Fruit fly (Drosophila melanogaster) whole organism, embryonic: ENCODE data around the gene CG15922.

Source experiments
- Aef1 ChIP-seq: fragments of 200-800 bp; sonication (Bioruptor generic); IDR thresholded peaks from 3 replicates; pipeline ENCODE4 v1.3.6; 2022; ENCODE audit warnings: missing biosample characterization, missing genetic modification characterization
- Awh ChIP-seq: fragments of 200-800 bp; sonication (Bioruptor generic); IDR thresholded peaks from 2 replicates; pipeline ENCODE4, ENCODE4 v1.3.6; 2022; ENCODE audit warnings: missing biosample characterization, missing genetic modification characterization
- CG10366 ChIP-seq: fragments of 200-800 bp; sonication (Bioruptor generic); IDR thresholded peaks from 2 replicates; pipeline ENCODE4 v1.3.6; 2022; ENCODE audit warnings: missing biosample characterization, missing genetic modification characterization
- CG10462 ChIP-seq: fragments of 200-800 bp; sonication (Bioruptor generic); optimal IDR thresholded peaks from 2 replicates; lab custom pipeline; 2016; ENCODE audit warnings: missing biosample characterization, missing genetic modification characterization
- CG13424 ChIP-seq: fragments of 200-800 bp; sonication (Bioruptor generic); optimal IDR thresholded peaks from 2 replicates; lab custom pipeline; 2019; ENCODE audit warnings: missing biosample characterization, mild to moderate bottlenecking, missing genetic modification characterization, moderate library complexity
- CG13775 ChIP-seq: fragments of 200-800 bp; sonication (Bioruptor generic); optimal IDR thresholded peaks from 3 replicates; lab custom pipeline; 2017; ENCODE audit warnings: missing biosample characterization, mild to moderate bottlenecking, missing genetic modification characterization
- CG14014 ChIP-seq: fragments of 200-800 bp; sonication (Bioruptor generic); IDR thresholded peaks from 2 replicates; pipeline ENCODE4 v1.3.6; 2022; ENCODE audit warnings: missing biosample characterization, missing genetic modification characterization
- CG15269 ChIP-seq: fragments of 200-800 bp; sonication (Bioruptor generic); optimal IDR thresholded peaks from 2 replicates; lab custom pipeline; 2018; ENCODE audit warnings: missing biosample characterization, mild to moderate bottlenecking, missing genetic modification characterization, moderate library complexity
- CG1529 ChIP-seq: fragments of 200-800 bp; sonication (Bioruptor generic); optimal IDR thresholded peaks from 3 replicates; lab custom pipeline; 2018; ENCODE audit warnings: missing biosample characterization, missing genetic modification characterization
- CG16813 ChIP-seq: fragments of 200-800 bp; sonication (Bioruptor generic); IDR thresholded peaks from 3 replicates; pipeline ENCODE4 v1.3.6; 2022; ENCODE audit warnings: missing biosample characterization, missing genetic modification characterization; ENCODE audit not compliant: partially characterized antibody
- CG17186 ChIP-seq: fragments of 200-800 bp; sonication (Bioruptor generic); optimal IDR thresholded peaks from 3 replicates; lab custom pipeline; 2017; ENCODE audit warnings: missing biosample characterization, missing genetic modification reagents, missing genetic modification characterization
- CG17912 ChIP-seq: fragments of 200-800 bp; sonication (Bioruptor generic); optimal IDR thresholded peaks from 2 replicates; lab custom pipeline; 2018; ENCODE audit warnings: missing biosample characterization, mild to moderate bottlenecking, missing genetic modification characterization
- CG18599 ChIP-seq: fragments of 200-800 bp; sonication (Bioruptor generic); optimal IDR thresholded peaks from 3 replicates; lab custom pipeline; 2017; ENCODE audit warnings: missing biosample characterization, missing genetic modification characterization, mild to moderate bottlenecking, moderate library complexity, missing genetic modification reagents
- CG2120 ChIP-seq: fragments of 200-800 bp; sonication (Bioruptor generic); optimal IDR thresholded peaks from 3 replicates; lab custom pipeline; 2016; ENCODE audit warnings: missing biosample characterization, missing genetic modification characterization
- CG30431 ChIP-seq: fragments of 200-800 bp; sonication (Bioruptor generic); optimal IDR thresholded peaks from 2 replicates; lab custom pipeline; 2017; ENCODE audit warnings: missing biosample characterization, missing genetic modification characterization
- CG3065 ChIP-seq: fragments of 200-800 bp; sonication (Bioruptor generic); optimal IDR thresholded peaks from 2 replicates; lab custom pipeline; 2016; ENCODE audit warnings: missing biosample characterization, missing genetic modification characterization
- CG32772 ChIP-seq: fragments of 200-800 bp; sonication (Bioruptor generic); IDR thresholded peaks from 2 replicates; pipeline ENCODE4 v1.3.6; 2022; ENCODE audit warnings: missing biosample characterization, missing genetic modification characterization
- CG43689 ChIP-seq: fragments of 200-800 bp; sonication (Bioruptor generic); IDR thresholded peaks from 2 replicates; pipeline ENCODE4 v1.3.6; 2022; ENCODE audit warnings: missing biosample characterization, missing genetic modification characterization
- CG6689 ChIP-seq: fragments of 200-800 bp; sonication (Bioruptor generic); IDR thresholded peaks from 2 replicates; pipeline ENCODE4 v1.3.6; 2022; ENCODE audit warnings: missing biosample characterization, missing genetic modification characterization
- CG8290 ChIP-seq, 3 experiments: fragments of 200-800 bp; sonication (Bioruptor generic); optimal IDR thresholded peaks; 2 replicates each; lab custom pipeline; 2016 to 2019; ENCODE audit warnings: missing biosample characterization in 3 of 3, missing genetic modification characterization in 3 of 3, mild to moderate bottlenecking in 2 of 3, moderate library complexity in 1 of 3
- CG9797 ChIP-seq: fragments of 200-800 bp; sonication (Bioruptor generic); optimal IDR thresholded peaks from 3 replicates; lab custom pipeline; 2018; ENCODE audit warnings: missing biosample characterization, mild to moderate bottlenecking, missing genetic modification characterization
- CTCF ChIP-seq: fragments of 200-800 bp; sonication (Bioruptor generic); optimal IDR thresholded peaks from 2 replicates; lab custom pipeline; 2017; ENCODE audit warnings: missing biosample characterization, mild to moderate bottlenecking, missing genetic modification characterization, moderate library complexity
- Dip2 ChIP-seq: fragments of 200-800 bp; sonication (Bioruptor generic); IDR thresholded peaks from 2 replicates; pipeline ENCODE4 v1.3.6; 2022; ENCODE audit warnings: missing biosample characterization, missing genetic modification characterization
- Doc2 ChIP-seq: fragments of 200-800 bp; sonication (Bioruptor generic); IDR thresholded peaks from 2 replicates; pipeline ENCODE4 v1.3.6; 2022; ENCODE audit warnings: missing biosample characterization, missing genetic modification characterization
- Dref ChIP-seq: fragments of 200-800 bp; sonication (Bioruptor generic); IDR thresholded peaks from 2 replicates; pipeline ENCODE4 v1.3.6; 2022; ENCODE audit warnings: missing biosample characterization, missing genetic modification characterization
- E2f1 ChIP-seq: fragments of 200-800 bp; sonication (Bioruptor generic); IDR thresholded peaks from 2 replicates; pipeline ENCODE4 v1.3.6; 2022; ENCODE audit warnings: missing biosample characterization, missing genetic modification characterization
- Ets65A ChIP-seq: fragments of 200-800 bp; sonication (Bioruptor generic); peaks from one replicate; lab custom pipeline; 2016; ENCODE audit warnings: missing biosample characterization, missing genetic modification characterization
- GATAe ChIP-seq: fragments of 200-800 bp; sonication (Bioruptor generic); conservative IDR thresholded peaks from 2 replicates; pipeline ENCODE4 v1.3.6; 2022; ENCODE audit warnings: missing biosample characterization, missing genetic modification characterization
- Hr51 ChIP-seq, 2 experiments: fragments of 200-800 bp; sonication (Bioruptor generic); optimal IDR thresholded peaks; 2 replicates in 1 of 2; 3 replicates in 1 of 2; lab custom pipeline; 2016 to 2018; ENCODE audit warnings: missing biosample characterization in 2 of 2, missing genetic modification characterization in 2 of 2, mild to moderate bottlenecking in 1 of 2, moderate library complexity in 1 of 2
- Lim3 ChIP-seq: fragments of 200-800 bp; sonication (Bioruptor generic); IDR thresholded peaks from 2 replicates; pipeline ENCODE4 v1.3.6; 2022; ENCODE audit warnings: missing biosample characterization, missing genetic modification characterization
- MESR4 ChIP-seq: fragments of 200-800 bp; sonication (Bioruptor generic); optimal IDR thresholded peaks from 2 replicates; lab custom pipeline; 2018; ENCODE audit warnings: missing biosample characterization, mild to moderate bottlenecking, missing genetic modification characterization, moderate library complexity
- Max ChIP-seq: fragments of 200-800 bp; sonication (Bioruptor generic); optimal IDR thresholded peaks from 2 replicates; lab custom pipeline; 2016; ENCODE audit warnings: missing biosample characterization, mild to moderate bottlenecking, missing genetic modification characterization
- Pdp1 ChIP-seq, 2 experiments: fragments of 200-800 bp; sonication (Bioruptor generic); optimal IDR thresholded peaks; 3 replicates each; lab custom pipeline; 2016; ENCODE audit warnings: missing biosample characterization in 2 of 2, missing genetic modification characterization in 2 of 2, mild to moderate bottlenecking in 1 of 2, moderate library complexity in 1 of 2
- Poxn ChIP-seq: fragments of 200-800 bp; sonication (Bioruptor generic); IDR thresholded peaks from 2 replicates; pipeline ENCODE4 v1.3.6; 2022; ENCODE audit warnings: missing biosample characterization, missing genetic modification characterization
- Spps ChIP-seq: fragments of 200-800 bp; sonication (Bioruptor generic); optimal IDR thresholded peaks from 2 replicates; lab custom pipeline; 2018; ENCODE audit warnings: missing biosample characterization, mild to moderate bottlenecking, missing genetic modification characterization
- Sry-β ChIP-seq: fragments of 200-800 bp; sonication (Bioruptor generic); optimal IDR thresholded peaks from 2 replicates; lab custom pipeline; 2018; ENCODE audit warnings: missing biosample characterization, mild to moderate bottlenecking, missing genetic modification characterization, moderate library complexity
- al ChIP-seq: fragments of 200-800 bp; sonication (Bioruptor generic); IDR thresholded peaks from 2 replicates; pipeline ENCODE4 v1.3.6; 2022; ENCODE audit warnings: missing biosample characterization, missing genetic modification characterization
- ase ChIP-seq: fragments of 200-800 bp; sonication (Bioruptor generic); IDR thresholded peaks from 3 replicates; pipeline ENCODE4 v1.3.6; 2022; ENCODE audit warnings: missing biosample characterization, missing genetic modification characterization
- corto ChIP-seq: fragments of 200-800 bp; sonication (Bioruptor generic); optimal IDR thresholded peaks from 2 replicates; lab custom pipeline; 2016; ENCODE audit warnings: missing biosample characterization, mild to moderate bottlenecking, missing genetic modification characterization, moderate library complexity
- fd3F ChIP-seq: fragments of 200-800 bp; sonication (Bioruptor generic); optimal IDR thresholded peaks from 2 replicates; lab custom pipeline; 2018; ENCODE audit warnings: missing biosample characterization, mild to moderate bottlenecking, missing genetic modification characterization, moderate library complexity
- hbn ChIP-seq: fragments of 200-800 bp; sonication (Bioruptor generic); IDR thresholded peaks from 2 replicates; pipeline ENCODE4 v1.3.6; 2022; ENCODE audit warnings: missing biosample characterization, missing genetic modification characterization; ENCODE audit not compliant: partially characterized antibody
- hth ChIP-seq: fragments of >200 bp; optimal IDR thresholded peaks from 2 replicates; lab custom pipeline; 2017; ENCODE audit warnings: inconsistent platforms
- nau ChIP-seq: fragments of 200-800 bp; sonication (Bioruptor generic); optimal IDR thresholded peaks from 3 replicates; lab custom pipeline; 2017; ENCODE audit warnings: missing biosample characterization, mild to moderate bottlenecking, missing genetic modification characterization, missing genetic modification reagents
- pfk ChIP-seq: fragments of 200-800 bp; sonication (Bioruptor generic); optimal IDR thresholded peaks from 2 replicates; lab custom pipeline; 2018; ENCODE audit warnings: missing biosample characterization, mild to moderate bottlenecking, missing genetic modification characterization, moderate library complexity
- pum ChIP-seq: fragments of 200-800 bp; sonication (Bioruptor generic); optimal IDR thresholded peaks from 2 replicates; lab custom pipeline; 2016; ENCODE audit warnings: missing biosample characterization, missing genetic modification characterization
- ranshi ChIP-seq: fragments of 200-800 bp; sonication (Bioruptor generic); IDR thresholded peaks from 2 replicates; pipeline ENCODE4 v1.3.6; 2022; ENCODE audit warnings: missing biosample characterization, missing genetic modification characterization
- row ChIP-seq: fragments of 200-800 bp; sonication (Bioruptor generic); IDR thresholded peaks from 3 replicates; pipeline ENCODE4 v1.3.6; 2022; ENCODE audit warnings: missing biosample characterization, missing genetic modification characterization
- slbo ChIP-seq: fragments of 200-800 bp; sonication (Bioruptor generic); IDR thresholded peaks from 2 replicates; pipeline ENCODE4 v1.3.6; 2022; ENCODE audit warnings: missing biosample characterization, missing genetic modification characterization
- sna ChIP-seq: fragments of 200-800 bp; sonication (Bioruptor generic); IDR thresholded peaks from 2 replicates; pipeline ENCODE4 v1.3.6; 2022; ENCODE audit warnings: missing biosample characterization, missing genetic modification characterization; ENCODE audit not compliant: partially characterized antibody
- ssp ChIP-seq: fragments of 200-800 bp; sonication (Bioruptor generic); IDR thresholded peaks from 2 replicates; pipeline ENCODE4 v1.3.6; 2022; ENCODE audit warnings: missing biosample characterization, missing genetic modification characterization
- tgo ChIP-seq: fragments of 200-800 bp; sonication (Bioruptor generic); IDR thresholded peaks from 3 replicates; pipeline ENCODE4 v1.3.6; 2022; ENCODE audit warnings: missing biosample characterization, missing genetic modification characterization
- trh ChIP-seq: fragments of 200-800 bp; sonication (Bioruptor generic); optimal IDR thresholded peaks from 2 replicates; lab custom pipeline; 2016; ENCODE audit warnings: missing biosample characterization, missing genetic modification characterization

CG15922 gene

DNA sequence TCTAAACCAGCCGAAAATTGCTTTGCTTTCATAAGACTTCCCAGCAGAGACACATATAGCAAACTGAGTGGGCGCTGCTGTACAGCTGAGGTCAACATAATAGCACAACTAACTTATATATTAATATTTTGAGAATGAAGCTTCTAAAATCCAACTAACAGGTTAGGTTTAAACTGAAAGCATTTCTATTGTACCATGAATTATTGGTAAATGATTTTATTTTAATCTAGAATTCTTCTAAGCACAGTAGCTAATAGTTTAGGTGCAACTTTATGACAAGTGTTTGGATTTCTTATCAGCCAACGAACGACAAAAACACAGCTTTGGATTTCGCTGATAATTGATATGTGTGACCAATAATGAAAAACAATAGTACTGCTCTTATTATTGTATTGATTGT, 5.1 kb downstream of the CG15922 start (continued):
- TF ChIP-seq CG15269 (peak; percentile 1), CG17912 (GFP tag; lab: Kevin White, UChicago) (no peak), slbo (GFP tag; lab: Robert Waterston, UW) (no peak), Dref (GFP tag; lab: Robert Waterston, UW) (no peak), CG9797 (no peak), ase (0 out of 3 replicates have a peak, but pooled peaks have one; percentile 33), Awh (GFP tag; lab: Robert Waterston, UW) (no peak; the same call in 1 of the 2 replicates), Aef1 (GFP tag; lab: Robert Waterston, UW) (peak; percentile 60), CTCF (no peak), Sry-β (GFP tag; lab: Kevin White, UChicago) (no peak), Lim3 (GFP tag; lab: Robert Waterston, UW) (no peak), GATAe (GFP tag; lab: Robert Waterston, UW) (0 out of 2 replicates have a peak, but pooled peaks have one; percentile 14), CG14014 (GFP tag; lab: Robert Waterston, UW) (peak; percentile 59), CG18599 (GFP tag; lab: Kevin White, UChicago) (peak; percentile 75), row (GFP tag; lab: Robert Waterston, UW) (0 out of 3 replicates have a peak, but pooled peaks have one; percentile 11), trh (GFP tag; lab: Kevin White, UChicago) (no peak), Dip2 (GFP tag; lab: Robert Waterston, UW) (no peak), al (GFP tag; lab: Robert Waterston, UW) (peak; percentile 53; the same call in 1 of the 2 replicates), CG16813 (GFP tag; lab: Robert Waterston, UW) (no peak), CG10462 (GFP tag; lab: Kevin White, UChicago) (no peak), CG1529 (GFP tag; lab: Kevin White, UChicago) (no peak), tgo (GFP tag; lab: Robert Waterston, UW) (peak; percentile 74), Doc2 (GFP tag; lab: Robert Waterston, UW) (no peak), CG2120 (GFP tag; lab: Kevin White, UChicago) (no peak), CG17186 (GFP tag; lab: Kevin White, UChicago) (no peak), CG3065 (GFP tag; lab: Kevin White, UChicago) (no peak), E2f1 (peak; percentile 71), Spps (tag; lab: Kevin White, UChicago) (no peak), pfk (GFP tag; lab: Kevin White, UChicago) (no peak), CG43689 (GFP tag; lab: Robert Waterston, UW) (no peak), Poxn (GFP tag; lab: Robert Waterston, UW) (no peak), hbn (no peak), nau (GFP tag; lab: Kevin White, UChicago) (peak; percentile 48), Pdp1 (GFP tag; optimal IDR thresholded peaks at IDR 0.05; lab: Kevin White, UChicago) (peak; percentile 51 to 57), CG10366 (GFP tag; lab: Robert Waterston, UW) (no peak), Ets65A (GFP tag; lab: Kevin White, UChicago) (peak; percentile 76), ranshi (peak; percentile 48; the same call in 1 of the 2 replicates), ssp (GFP tag; lab: Robert Waterston, UW) (peak; percentile 40; the same call in 1 of the 2 replicates), sna (GFP tag; lab: Robert Waterston, UW) (no peak), CG13424 (tag; lab: Kevin White, UChicago) (no peak), CG8290 (GFP tag; optimal IDR thresholded peaks at IDR 0.05; lab: Kevin White, UChicago) (no peak), CG8290 (tag; optimal IDR thresholded peaks at IDR 0.05; lab: Kevin White, UChicago) (no peak), CG13775 (GFP tag; lab: Kevin White, UChicago) (no peak), pum (no peak), CG30431 (GFP tag; lab: Kevin White, UChicago) (no peak), hth (no peak), Max (GFP tag; lab: Kevin White, UChicago) (no peak), MESR4 (GFP tag; lab: Kevin White, UChicago) (no peak), CG6689 (GFP tag; lab: Robert Waterston, UW) (peak; percentile 48), corto (peak; percentile 36), fd3F (no peak), Hr51 (GFP tag; optimal IDR thresholded peaks at IDR 0.05; lab: Kevin White, UChicago) (no peak), CG32772 (GFP tag; lab: Robert Waterston, UW) (peak; percentile 38; the same call in 1 of the 2 replicates)
